Worm (Caenorhabditis elegans) whole organism, L2 larva: ENCODE measurements around the gene srh-192.
"Not testable (repeated sequence)": the region's sequence is repeated elsewhere in the genome, so short reads cannot be mapped to it uniquely, and the experiment has no call there.

ENCODE experiments used
- C34F6.9 ChIP-seq: fragments of 150-350 bp; optimal IDR thresholded peaks from 2 replicates; lab custom pipeline; 2014; ENCODE audit warnings: missing biosample characterization, missing genetic modification characterization
- F13H6.1 ChIP-seq: sonication (generic microtip); optimal IDR thresholded peaks from 2 replicates; lab custom pipeline; 2016; ENCODE audit warnings: missing genetic modification characterization, missing compliant biosample characterization
- R02D3.7 ChIP-seq: fragments of 150-350 bp; optimal IDR thresholded peaks from 2 replicates; lab custom pipeline; 2014; ENCODE audit warnings: missing biosample characterization, missing genetic modification characterization
- Y55F3AM.14 ChIP-seq: fragments of 200-800 bp; sonication (Bioruptor generic); optimal IDR thresholded peaks from 2 replicates; lab custom pipeline; 2018; ENCODE audit warnings: mild to moderate bottlenecking, missing genetic modification characterization, missing compliant biosample characterization
- ZK546.5 ChIP-seq: sonication (generic microtip); optimal IDR thresholded peaks from 2 replicates; lab custom pipeline; 2017; ENCODE audit warnings: missing biosample characterization, missing genetic modification characterization
- ama-1 ChIP-seq: fragments of 150-350 bp; optimal IDR thresholded peaks from 2 replicates; lab custom pipeline; 2018; ENCODE audit warnings: inconsistent platforms
- ceh-16 ChIP-seq: fragments of 150-350 bp; optimal IDR thresholded peaks from 2 replicates; lab custom pipeline; 2014; ENCODE audit warnings: missing biosample characterization, missing genetic modification characterization
- ceh-82 ChIP-seq: fragments of 150-350 bp; optimal IDR thresholded peaks from 2 replicates; lab custom pipeline; 2014; ENCODE audit warnings: missing biosample characterization, missing genetic modification characterization
- crh-2 ChIP-seq: sonication (generic microtip); optimal IDR thresholded peaks from 2 replicates; lab custom pipeline; 2017; ENCODE audit warnings: missing biosample characterization, missing genetic modification characterization
- dmd-4 ChIP-seq: sonication (generic microtip); optimal IDR thresholded peaks from 2 replicates; lab custom pipeline; 2017; ENCODE audit warnings: missing biosample characterization, missing genetic modification characterization
- elt-1 ChIP-seq: fragments of 150-350 bp; optimal IDR thresholded peaks from 2 replicates; lab custom pipeline; 2014; ENCODE audit warnings: missing biosample characterization, missing genetic modification characterization
- elt-3 ChIP-seq: sonication (generic microtip); optimal IDR thresholded peaks from 2 replicates; lab custom pipeline; 2017; ENCODE audit warnings: missing biosample characterization, missing genetic modification characterization
- lin-13 ChIP-seq: fragments of 150-350 bp; optimal IDR thresholded peaks from 2 replicates; lab custom pipeline; 2014; ENCODE audit warnings: missing biosample characterization, missing genetic modification reagents, missing genetic modification characterization
- lin-39 ChIP-seq: fragments of 150-350 bp; optimal IDR thresholded peaks from 2 replicates; lab custom pipeline; 2014; ENCODE audit warnings: missing biosample characterization, missing genetic modification reagents, missing genetic modification characterization
- lsy-2 ChIP-seq, 2 experiments: fragments of 150-350 bp in 1 of 2; sonication (generic microtip) in 1 of 2; optimal IDR thresholded peaks; 2 replicates each; lab custom pipeline; 2014 to 2017; ENCODE audit warnings: missing biosample characterization in 2 of 2, missing genetic modification characterization in 2 of 2
- mbf-1 ChIP-seq: sonication (generic microtip); optimal IDR thresholded peaks from 2 replicates; lab custom pipeline; 2017; ENCODE audit warnings: missing biosample characterization, missing genetic modification characterization
- mdl-1 ChIP-seq, 2 experiments: fragments of 150-350 bp in 1 of 2; sonication (generic microtip) in 1 of 2; optimal IDR thresholded peaks; 2 replicates each; lab custom pipeline; 2017; ENCODE audit warnings: missing biosample characterization in 2 of 2, missing genetic modification characterization in 2 of 2
- nhr-12 ChIP-seq: fragments of 150-350 bp; optimal IDR thresholded peaks from 2 replicates; lab custom pipeline; 2014; ENCODE audit warnings: missing biosample characterization, missing genetic modification characterization
- nhr-237 ChIP-seq: fragments of 150-350 bp; optimal IDR thresholded peaks from 2 replicates; lab custom pipeline; 2014; ENCODE audit warnings: missing biosample characterization, missing genetic modification characterization
- nhr-25 ChIP-seq: fragments of 150-350 bp; sonication (generic microtip); optimal IDR thresholded peaks from 3 replicates; lab custom pipeline; 2014; ENCODE audit warnings: missing biosample characterization, missing genetic modification characterization
- nhr-6 ChIP-seq: fragments of 150-350 bp; optimal IDR thresholded peaks from 2 replicates; lab custom pipeline; 2014; ENCODE audit warnings: missing biosample characterization, missing genetic modification characterization
- nhr-77 ChIP-seq: fragments of 150-350 bp; optimal IDR thresholded peaks from 2 replicates; lab custom pipeline; 2014; ENCODE audit warnings: missing biosample characterization, missing genetic modification characterization
- peb-1 ChIP-seq: fragments of 150-350 bp; optimal IDR thresholded peaks from 2 replicates; lab custom pipeline; 2014; ENCODE audit warnings: missing biosample characterization, missing genetic modification characterization
- sem-4 ChIP-seq: fragments of 150-350 bp; optimal IDR thresholded peaks from 2 replicates; lab custom pipeline; 2014; ENCODE audit warnings: missing biosample characterization, missing genetic modification reagents, missing genetic modification characterization
- skn-1 ChIP-seq: sonication (generic microtip); optimal IDR thresholded peaks from 2 replicates; lab custom pipeline; 2017; ENCODE audit warnings: missing biosample characterization, missing genetic modification characterization
- snpc-4 ChIP-seq: fragments of 150-350 bp; optimal IDR thresholded peaks from 2 replicates; lab custom pipeline; 2014; ENCODE audit warnings: missing biosample characterization, missing genetic modification characterization
- unc-39 ChIP-seq: fragments of 150-350 bp; optimal IDR thresholded peaks from 2 replicates; lab custom pipeline; 2014; ENCODE audit warnings: missing biosample characterization, missing genetic modification characterization
- zag-1 ChIP-seq: fragments of 150-350 bp; optimal IDR thresholded peaks from 2 replicates; lab custom pipeline; 2014; ENCODE audit warnings: missing biosample characterization, missing genetic modification characterization
- ztf-1 ChIP-seq: fragments of 200-800 bp; sonication (Bioruptor generic); conservative IDR thresholded peaks from 2 replicates; pipeline ENCODE4 v1.3.6; 2022; ENCODE audit warnings: missing genetic modification characterization, missing compliant biosample characterization
- ztf-4 ChIP-seq: fragments of 150-350 bp; optimal IDR thresholded peaks from 2 replicates; lab custom pipeline; 2014; ENCODE audit warnings: missing biosample characterization, missing genetic modification characterization

Gene srh-192

ce11 chrV:4298579-4298978, 16.4 kb downstream of the srh-192 start, which contains the start of gene ZC132.11:
Gene ZC132.11, minus strand, starts transcription at chrV:4298679.
- TF ChIP-seq Y55F3AM.14 (GFP tag; lab: Kevin White, UChicago) (no peak), nhr-12 (no peak), peb-1 (no peak), R02D3.7 (tag; lab: Kevin White, UChicago) (no peak), zag-1 (no peak), sem-4 (tag; lab: Kevin White, UChicago) (no peak)

ce11 chrV:4295920-4296319, 19.0 kb downstream of the srh-192 start, which contains the start of gene F47D2.11:
Gene F47D2.11, minus strand, starts transcription at chrV:4296020.
- TF ChIP-seq mbf-1 (tag; lab: Kevin White, UChicago) (no peak), nhr-25 (tag; lab: Kevin White, UChicago) (no peak), lin-39 (no peak), nhr-6 (tag; lab: Kevin White, UChicago) (no peak), ceh-16 (tag; lab: Kevin White, UChicago) (no peak), ZK546.5 (tag; lab: Kevin White, UChicago) (no peak), dmd-4 (no peak), snpc-4 (tag; lab: Kevin White, UChicago) (no peak), unc-39 (tag; lab: Kevin White, UChicago) (no peak), skn-1 (tag; lab: Kevin White, UChicago) (no peak), lin-13 (no peak), elt-1 (tag; lab: Kevin White, UChicago) (no peak), R02D3.7 (tag; lab: Kevin White, UChicago) (no peak)
- TF ChIP-seq, all 48 proteins: peak for 0

ce11 chrV:4293425-4293824, 21.5 kb downstream of the srh-192 start, which contains the start of gene srh-194:
Gene srh-194, minus strand, starts transcription at chrV:4293525.
- TF ChIP-seq lin-39; R02D3.7 (tag; lab: Kevin White, UChicago); unc-39 (tag; lab: Kevin White, UChicago): not testable (repeated sequence)

- TF ChIP-seq ama-1 (lab: Kevin White, UChicago); lsy-2 (tag; optimal IDR thresholded peaks at IDR 0.05; lab: Kevin White, UChicago); nhr-237: not testable (repeated sequence)
- TF ChIP-seq, all 48 proteins: peak for 0; not testable (repeated sequence) for 48
Observed at ce11 chrV:4290093-4290492, 24.9 kb downstream of the srh-192 start, which contains the start of gene srh-193. Gene srh-193, minus strand, starts transcription at chrV:4290193.

- not testable (repeated sequence) for TF ChIP-seq Y55F3AM.14 (GFP tag; lab: Kevin White, UChicago); nhr-77 (tag; lab: Kevin White, UChicago); lin-13
Observed at ce11 chrV:4284737-4285136, 30.2 kb downstream of the srh-192 start, which contains the start of gene srt-19. Gene srt-19, plus strand, starts transcription at chrV:4285037.

ce11 chrV:4281699-4282098, 33.3 kb downstream of the srh-192 start, which contains the start of gene srt-37:
Gene srt-37, minus strand, starts transcription at chrV:4281799.
- not testable (repeated sequence) for TF ChIP-seq nhr-77, ztf-4, F13H6.1 (tag; lab: Kevin White, UChicago)

ce11 chrV:4278735-4279134, 36.2 kb downstream of the srh-192 start, which contains the start of gene srt-20:
Gene srt-20, minus strand, starts transcription at chrV:4278835.
- TF ChIP-seq nhr-77 (tag; lab: Kevin White, UChicago); crh-2; R02D3.7 (tag; lab: Kevin White, UChicago): not testable (repeated sequence)

ce11 chrV:4273372-4273771, 41.6 kb downstream of the srh-192 start:
- TF ChIP-seq ztf-4 (tag; lab: Kevin White, UChicago) (no peak), lin-13 (no peak), ztf-1 (no peak), C34F6.9 (tag; lab: Kevin White, UChicago) (no peak), unc-39 (tag; lab: Kevin White, UChicago) (no peak), ceh-82 (tag; lab: Kevin White, UChicago) (no peak), mdl-1 (tag; optimal IDR thresholded peaks at IDR 0.05; lab: Kevin White, UChicago) (no peak), nhr-77 (tag; lab: Kevin White, UChicago) (no peak), R02D3.7 (tag; lab: Kevin White, UChicago) (no peak), nhr-25 (tag; lab: Kevin White, UChicago) (no peak), elt-3 (tag; lab: Kevin White, UChicago) (no peak), nhr-237 (no peak)
